Worm (Caenorhabditis elegans) whole organism, young adult: Measurements from ENCODE around the gene rps-9.

Experiments used
- B0336.3 ChIP-seq: fragments of 200-800 bp; sonication (Bioruptor generic); IDR thresholded peaks from 2 replicates; pipeline ENCODE4 v1.3.6; 2022; ENCODE audit warnings: missing genetic modification characterization, missing compliant biosample characterization
- C17E4.6 ChIP-seq: fragments of 200-800 bp; sonication (Bioruptor generic); IDR thresholded peaks from 2 replicates; pipeline ENCODE4 v1.3.6; 2022; ENCODE audit warnings: missing genetic modification reagents, missing genetic modification characterization, missing compliant biosample characterization
- F22D6.2 ChIP-seq: sonication (generic microtip); optimal IDR thresholded peaks from 2 replicates; lab custom pipeline; 2016; ENCODE audit warnings: mild to moderate bottlenecking, missing genetic modification characterization, missing compliant biosample characterization
- F57A8.1 ChIP-seq: fragments of 200-800 bp; sonication (Bioruptor generic); optimal IDR thresholded peaks from 2 replicates; lab custom pipeline; 2018; ENCODE audit warnings: mild to moderate bottlenecking, missing genetic modification characterization, moderate library complexity, missing compliant biosample characterization
- F57C9.4 ChIP-seq: sonication (generic microtip); optimal IDR thresholded peaks from 2 replicates; lab custom pipeline; 2017; ENCODE audit warnings: mild to moderate bottlenecking, missing genetic modification characterization, missing compliant biosample characterization
- T26A5.8 ChIP-seq: sonication (generic microtip); optimal IDR thresholded peaks from 2 replicates; lab custom pipeline; 2016; ENCODE audit warnings: missing genetic modification characterization, missing compliant biosample characterization
- Y56A3A.18 ChIP-seq: fragments of 200-800 bp; sonication (Bioruptor generic); IDR thresholded peaks from 2 replicates; pipeline ENCODE4 v1.3.6; 2022; ENCODE audit warnings: missing genetic modification reagents, missing genetic modification characterization, missing compliant biosample characterization
- ZK185.1 ChIP-seq: sonication (generic microtip); optimal IDR thresholded peaks from 2 replicates; lab custom pipeline; 2016; ENCODE audit warnings: mild to moderate bottlenecking, missing genetic modification characterization, missing compliant biosample characterization; ENCODE audit not compliant: poor library complexity, severe bottlenecking
- aptf-2 ChIP-seq: fragments of 200-800 bp; sonication (Bioruptor generic); conservative IDR thresholded peaks from 2 replicates; pipeline ENCODE4 v1.3.6; 2022; ENCODE audit warnings: missing genetic modification reagents, missing genetic modification characterization, missing compliant biosample characterization
- atf-7 ChIP-seq: sonication (generic microtip); optimal IDR thresholded peaks from 2 replicates; lab custom pipeline; 2017; ENCODE audit warnings: mild to moderate bottlenecking, missing genetic modification characterization, missing compliant biosample characterization
- attf-3 ChIP-seq: fragments of 200-800 bp; sonication (Bioruptor generic); conservative IDR thresholded peaks from 2 replicates; pipeline ENCODE4 v1.3.6; 2022; ENCODE audit warnings: missing genetic modification reagents, missing genetic modification characterization, missing compliant biosample characterization
- attf-6 ChIP-seq: fragments of 200-800 bp; sonication (Bioruptor generic); IDR thresholded peaks from 2 replicates; pipeline ENCODE4 v1.3.6; 2022; ENCODE audit warnings: missing genetic modification reagents, missing genetic modification characterization, missing compliant biosample characterization
- cebp-1 ChIP-seq, 2 experiments: fragments of 200-800 bp in 1 of 2; sonication (Bioruptor generic) in 1 of 2; sonication (generic microtip) in 1 of 2; IDR thresholded peaks in 1 of 2; optimal IDR thresholded peaks in 1 of 2; 2 replicates each; pipeline versions ENCODE4 v1.3.6 to Lab custom; 2017 to 2022; ENCODE audit warnings: missing compliant biosample characterization in 2 of 2, missing genetic modification characterization in 2 of 2, mild to moderate bottlenecking in 1 of 2, missing genetic modification reagents in 1 of 2, moderate library complexity in 1 of 2
- ceh-79 ChIP-seq: sonication (generic microtip); optimal IDR thresholded peaks from 2 replicates; lab custom pipeline; 2017; ENCODE audit warnings: mild to moderate bottlenecking, missing genetic modification characterization, missing compliant biosample characterization
- ceh-91 ChIP-seq: fragments of 200-800 bp; sonication (Bioruptor generic); IDR thresholded peaks from 2 replicates; pipeline ENCODE4 v1.3.6; 2022; ENCODE audit warnings: missing genetic modification reagents, missing genetic modification characterization, missing compliant biosample characterization
- dpff-1 ChIP-seq: sonication (generic microtip); optimal IDR thresholded peaks from 2 replicates; lab custom pipeline; 2017; ENCODE audit warnings: mild to moderate bottlenecking, missing genetic modification characterization, missing compliant biosample characterization
- egl-18 ChIP-seq: fragments of 200-800 bp; sonication (Bioruptor generic); IDR thresholded peaks from 2 replicates; pipeline ENCODE4 v1.3.6; 2022; ENCODE audit warnings: missing genetic modification reagents, missing genetic modification characterization, missing compliant biosample characterization
- egl-44 ChIP-seq: fragments of 200-800 bp; sonication (Bioruptor generic); IDR thresholded peaks from 2 replicates; pipeline ENCODE4 v1.3.6; 2022; ENCODE audit warnings: missing genetic modification reagents, missing genetic modification characterization, missing compliant biosample characterization
- hlh-26 ChIP-seq: fragments of 200-800 bp; sonication (Bioruptor generic); conservative IDR thresholded peaks from 2 replicates; pipeline ENCODE4 v1.3.6; 2022; ENCODE audit warnings: missing genetic modification reagents, missing genetic modification characterization, missing compliant biosample characterization
- hmg-1.2 ChIP-seq: fragments of 200-800 bp; sonication (Bioruptor generic); IDR thresholded peaks from 2 replicates; pipeline ENCODE4 v1.3.6; 2022; ENCODE audit warnings: missing genetic modification reagents, missing genetic modification characterization, missing compliant biosample characterization
- lin-35 ChIP-seq, 3 experiments: fragments of 150-350 bp in 2 of 3; sonication (generic microtip) in 1 of 3; optimal IDR thresholded peaks; 2 replicates each; lab custom pipeline; 2014 to 2018; ENCODE audit warnings: missing biosample characterization in 3 of 3, missing genetic modification characterization in 3 of 3, missing genetic modification reagents in 3 of 3
- lsl-1 ChIP-seq: fragments of 200-800 bp; sonication (Bioruptor generic); optimal IDR thresholded peaks from 2 replicates; lab custom pipeline; 2018; ENCODE audit warnings: mild to moderate bottlenecking, missing genetic modification characterization, moderate library complexity, missing compliant biosample characterization
- madf-8 ChIP-seq: fragments of 200-800 bp; sonication (Bioruptor generic); conservative IDR thresholded peaks from 2 replicates; pipeline ENCODE4 v1.3.6; 2022; ENCODE audit warnings: missing genetic modification reagents, missing genetic modification characterization, missing compliant biosample characterization
- mcd-1 ChIP-seq: fragments of 200-800 bp; sonication (Bioruptor generic); IDR thresholded peaks from 2 replicates; pipeline ENCODE4 v1.3.6; 2022; ENCODE audit warnings: missing genetic modification reagents, missing genetic modification characterization, missing compliant biosample characterization
- nhr-120 ChIP-seq: fragments of 200-800 bp; sonication (Bioruptor generic); IDR thresholded peaks from 2 replicates; pipeline ENCODE4 v1.3.6; 2022; ENCODE audit warnings: missing genetic modification characterization, missing compliant biosample characterization
- nhr-80 ChIP-seq: sonication (generic microtip); optimal IDR thresholded peaks from 2 replicates; lab custom pipeline; 2016; ENCODE audit warnings: missing genetic modification characterization, missing compliant biosample characterization
- nhr-90 ChIP-seq: sonication (generic microtip); optimal IDR thresholded peaks from 2 replicates; lab custom pipeline; 2016; ENCODE audit warnings: missing genotype, mild to moderate bottlenecking, missing genetic modification characterization, missing compliant biosample characterization
- pbrm-1 ChIP-seq: fragments of 200-800 bp; sonication (Bioruptor generic); IDR thresholded peaks from 2 replicates; pipeline ENCODE4 v1.3.6; 2022; ENCODE audit warnings: missing genetic modification reagents, missing genetic modification characterization, missing compliant biosample characterization
- sdz-38 ChIP-seq: sonication (generic microtip); optimal IDR thresholded peaks from 2 replicates; lab custom pipeline; 2016; ENCODE audit warnings: missing genotype, missing genetic modification characterization, missing compliant biosample characterization
- sea-2 ChIP-seq: fragments of 200-800 bp; sonication (Bioruptor generic); IDR thresholded peaks from 2 replicates; pipeline ENCODE4 v1.3.6; 2022; ENCODE audit warnings: missing genetic modification characterization, missing compliant biosample characterization
- somi-1 ChIP-seq: fragments of 200-800 bp; sonication (Bioruptor generic); optimal IDR thresholded peaks from 2 replicates; lab custom pipeline; 2018; ENCODE audit warnings: mild to moderate bottlenecking, missing genetic modification characterization, missing compliant biosample characterization
- tlf-1 ChIP-seq: fragments of 200-800 bp; sonication (Bioruptor generic); optimal IDR thresholded peaks from 2 replicates; lab custom pipeline; 2018; ENCODE audit warnings: mild to moderate bottlenecking, missing genetic modification characterization, missing compliant biosample characterization
- unc-130 ChIP-seq: sonication (generic microtip); optimal IDR thresholded peaks from 2 replicates; lab custom pipeline; 2016; ENCODE audit warnings: missing genetic modification reagents, missing genetic modification characterization, missing compliant biosample characterization
- zim-3 ChIP-seq: sonication (generic microtip); optimal IDR thresholded peaks from 2 replicates; lab custom pipeline; 2017; ENCODE audit warnings: mild to moderate bottlenecking, missing genetic modification characterization, moderate library complexity, missing compliant biosample characterization
- ztf-18 ChIP-seq: sonication (generic microtip); optimal IDR thresholded peaks from 2 replicates; lab custom pipeline; 2016; ENCODE audit warnings: missing genotype, mild to moderate bottlenecking, missing genetic modification characterization, missing compliant biosample characterization
- ztf-26 ChIP-seq: sonication (generic microtip); optimal IDR thresholded peaks from 2 replicates; lab custom pipeline; 2017; ENCODE audit warnings: missing genetic modification characterization, missing compliant biosample characterization
- ztf-6 ChIP-seq: fragments of 200-800 bp; sonication (Bioruptor generic); IDR thresholded peaks from 2 replicates; pipeline ENCODE4 v1.3.6; 2022; ENCODE audit warnings: missing genetic modification reagents, missing genetic modification characterization, missing compliant biosample characterization

The rps-9 gene

ce11 chrII:11142571-11142970 lies 16.4 kb upstream of the rps-9 start, which contains the start of gene arrd-6:
Gene arrd-6, plus strand, starts transcription at chrII:11142739.
- no peak for TF ChIP-seq ztf-18 (tag; lab: Kevin White, UChicago)
- TF ChIP-seq pbrm-1 (GFP tag; lab: Robert Waterston, UW), result 0 out of 2 replicates have a peak, but pooled peaks have one; percentile 20
- TF ChIP-seq lin-35 (GFP tag; optimal IDR thresholded peaks at IDR 0.05; lab: Kevin White, UChicago), result no peak

ce11 chrII:11140140-11140539 lies 14.0 kb upstream of the rps-9 start, which contains the start of gene F40F8.4:
Gene F40F8.4, minus strand, starts transcription at chrII:11140240.
- no peak for TF ChIP-seq zim-3 (tag; lab: Kevin White, UChicago)
- no peak for TF ChIP-seq ztf-6
- TF ChIP-seq attf-3 (GFP tag; lab: Robert Waterston, UW), result no peak
- no peak for TF ChIP-seq unc-130
- no peak for TF ChIP-seq somi-1 (GFP tag; lab: Kevin White, UChicago)
- no peak for TF ChIP-seq ztf-18 (tag; lab: Kevin White, UChicago)
- TF ChIP-seq tlf-1, result no peak
- TF ChIP-seq F57A8.1 (GFP tag; lab: Kevin White, UChicago), result no peak
- no peak for TF ChIP-seq cebp-1 (GFP tag; IDR thresholded peaks at IDR 0.05; lab: Robert Waterston, UW)
- TF ChIP-seq cebp-1 (tag; optimal IDR thresholded peaks at IDR 0.05; lab: Kevin White, UChicago), result no peak
- TF ChIP-seq ceh-79 (tag; lab: Kevin White, UChicago), result no peak
- TF ChIP-seq hlh-26 (GFP tag; lab: Robert Waterston, UW), result no peak
- TF ChIP-seq lsl-1 (GFP tag; lab: Kevin White, UChicago), result no peak
- TF ChIP-seq ztf-26, result no peak
- TF ChIP-seq T26A5.8 (tag; lab: Kevin White, UChicago), result no peak
- no peak for TF ChIP-seq nhr-120
- no peak for TF ChIP-seq B0336.3
- TF ChIP-seq Y56A3A.18 (GFP tag; lab: Robert Waterston, UW), result no peak
- no peak for TF ChIP-seq egl-44 (GFP tag; lab: Robert Waterston, UW)
- TF ChIP-seq sdz-38 (tag; lab: Kevin White, UChicago), result no peak
- no peak for TF ChIP-seq dpff-1 (tag; lab: Kevin White, UChicago)
- TF ChIP-seq, all 124 proteins: peak for 0

- TF ChIP-seq ZK185.1 (tag; lab: Kevin White, UChicago), result no peak
- peak; percentile 18 for TF ChIP-seq nhr-80 (tag; lab: Kevin White, UChicago)
These were observed 9.6 kb upstream of the rps-9 start for ce11 chrII:11135773-11136172.

- TF ChIP-seq attf-6 (no peak), hmg-1.2 (GFP tag; lab: Robert Waterston, UW) (no peak), nhr-90 (no peak), madf-8 (GFP tag; lab: Robert Waterston, UW) (no peak), C17E4.6 (GFP tag; lab: Robert Waterston, UW) (no peak), ceh-91 (GFP tag; lab: Robert Waterston, UW) (no peak), mcd-1 (GFP tag; lab: Robert Waterston, UW) (no peak), sea-2 (GFP tag; lab: Robert Waterston, UW) (no peak), aptf-2 (no peak), atf-7 (no peak), F57C9.4 (tag; lab: Kevin White, UChicago) (no peak), hlh-26 (GFP tag; lab: Robert Waterston, UW) (no peak), egl-18 (GFP tag; lab: Robert Waterston, UW) (no peak), F22D6.2 (tag; lab: Kevin White, UChicago) (no peak)
- TF ChIP-seq, all 124 proteins: peak for 0
These were observed 8.7 kb upstream of the rps-9 start, which contains the start of gene F40F8.5 for ce11 chrII:11134828-11135227. Gene F40F8.5, minus strand, starts transcription at chrII:11134928.
